Fruit fly (Drosophila melanogaster) whole organism, embryonic: Measurements from ENCODE around the gene CG6296.

ENCODE experiments used
- CG11560 ChIP-seq: fragments of 200-800 bp; sonication (Bioruptor generic); IDR thresholded peaks from 3 replicates; pipeline ENCODE4 v1.3.6; 2022; ENCODE audit warnings: missing biosample characterization, missing genetic modification characterization
- CG30431 ChIP-seq: fragments of 200-800 bp; sonication (Bioruptor generic); optimal IDR thresholded peaks from 2 replicates; lab custom pipeline; 2017; ENCODE audit warnings: missing biosample characterization, missing genetic modification characterization
- CG31388 ChIP-seq: fragments of 200-800 bp; sonication (Bioruptor generic); optimal IDR thresholded peaks from 2 replicates; lab custom pipeline; 2016; ENCODE audit warnings: missing biosample characterization, missing genetic modification characterization
- lmd ChIP-seq: fragments of 200-800 bp; sonication (Bioruptor generic); IDR thresholded peaks from 2 replicates; pipeline ENCODE4 v1.3.6; 2022; ENCODE audit warnings: missing biosample characterization, missing genetic modification characterization
- pfk ChIP-seq: fragments of 200-800 bp; sonication (Bioruptor generic); optimal IDR thresholded peaks from 2 replicates; lab custom pipeline; 2018; ENCODE audit warnings: missing biosample characterization, mild to moderate bottlenecking, missing genetic modification characterization, moderate library complexity
- unpg ChIP-seq: fragments of 200-800 bp; sonication (Bioruptor generic); optimal IDR thresholded peaks from 3 replicates; lab custom pipeline; 2018; ENCODE audit warnings: missing biosample characterization, mild to moderate bottlenecking, missing genetic modification characterization, moderate library complexity
- zfh2 ChIP-seq: fragments of 200-800 bp; sonication (Bioruptor generic); optimal IDR thresholded peaks from 2 replicates; lab custom pipeline; 2016; ENCODE audit warnings: missing biosample characterization, missing genetic modification characterization

dm6 chr3R:27023117-27023516 lies 17.8 kb upstream of the CG6296 start, which contains the start of gene CG6277:
- TF ChIP-seq CG31388 (GFP tag; lab: Kevin White, UChicago) (no peak), CG11560 (tag; lab: Robert Waterston, UW) (no peak), CG30431 (GFP tag; lab: Kevin White, UChicago) (no peak), unpg (GFP tag; lab: Kevin White, UChicago) (no peak), zfh2 (GFP tag; lab: Kevin White, UChicago) (no peak), lmd (GFP tag; lab: Robert Waterston, UW) (no peak), pfk (no peak)
